Worm (Caenorhabditis elegans) whole organism, L2 larva: ENCODE measurements around the gene srd-63.

Source experiments
- egl-27 ChIP-seq: sonication (generic microtip); optimal IDR thresholded peaks from 3 replicates; lab custom pipeline; 2017; ENCODE audit warnings: missing biosample characterization, missing genetic modification reagents, missing genetic modification characterization
- fos-1 ChIP-seq: fragments of 150-350 bp; optimal IDR thresholded peaks from 2 replicates; lab custom pipeline; 2014; ENCODE audit warnings: missing biosample characterization, missing genetic modification characterization
- nhr-11 ChIP-seq: fragments of 150-350 bp; optimal IDR thresholded peaks from 2 replicates; lab custom pipeline; 2014; ENCODE audit warnings: missing biosample characterization, missing genetic modification characterization
- zag-1 ChIP-seq: fragments of 150-350 bp; optimal IDR thresholded peaks from 2 replicates; lab custom pipeline; 2014; ENCODE audit warnings: missing biosample characterization, missing genetic modification characterization
- ztf-11 ChIP-seq: sonication (generic microtip); optimal IDR thresholded peaks from 2 replicates; lab custom pipeline; 2017; ENCODE audit warnings: missing biosample characterization, missing genetic modification characterization

ce11 chrV:16419769-16420168 lies 26.1 kb upstream of the srd-63 start, which contains the start of gene F26D2.16:
- no peak for TF ChIP-seq zag-1 (tag; lab: Kevin White, UChicago)
- TF ChIP-seq nhr-11 = no peak
- no peak for TF ChIP-seq fos-1 (tag; lab: Kevin White, UChicago)
- TF ChIP-seq ztf-11 (tag; lab: Kevin White, UChicago) = no peak
- TF ChIP-seq egl-27 = no peak
